Worm (Caenorhabditis elegans): ENCODE data around the gene nep-6.

ce11 chrII:3434893-3435503 is 18.4 kb downstream of the nep-6 start:
- no peak for TF ChIP-seq dmd-4 (tag; optimal IDR thresholded peaks at IDR 0.05)
- TF ChIP-seq nhr-237 (tag; optimal IDR thresholded peaks at IDR 0.05), result no peak
- TF ChIP-seq fos-1 (tag; optimal IDR thresholded peaks at IDR 0.05), result no peak
- TF ChIP-seq skn-1 (tag; optimal IDR thresholded peaks at IDR 0.05), result no peak
- TF ChIP-seq mab-5 (tag; optimal IDR thresholded peaks at IDR 0.05), result no peak

All from whole organism, L2 larva.